Worm (Caenorhabditis elegans) whole organism, dauer: ENCODE measurements around the gene fbxa-64.

ENCODE experiments used
- unc-62 ChIP-seq: sonication (generic microtip); optimal IDR thresholded peaks from 2 replicates; lab custom pipeline; 2017; ENCODE audit warnings: missing biosample characterization, missing genetic modification reagents, missing genetic modification characterization

The fbxa-64 gene

DNA sequence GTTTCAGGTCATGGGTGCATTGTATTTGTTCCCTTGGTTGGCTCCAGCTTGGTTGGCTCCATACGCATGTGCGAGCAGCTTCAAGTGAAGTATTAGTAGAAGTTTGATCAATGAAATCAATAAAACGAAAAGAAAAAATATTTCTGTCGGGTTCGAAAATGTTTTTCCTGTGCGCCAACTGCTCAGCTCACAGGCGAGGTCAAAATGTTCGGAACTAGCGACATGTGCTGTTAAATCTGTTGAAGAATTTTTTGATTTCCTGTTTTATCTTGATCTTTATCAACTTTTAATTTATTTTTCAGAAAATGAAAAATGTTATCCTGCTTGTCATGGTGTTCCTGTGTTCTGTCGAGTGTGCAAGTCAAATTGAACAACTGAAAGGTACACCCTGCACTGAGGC lies 3.6 kb upstream of the fbxa-64 start, which contains the start of gene T28A11.25:
Gene T28A11.25 (plus strand): TSS at position 301 of the 400 bp plus-strand sequence.
- TF ChIP-seq unc-62: no peak

ce11 chrV:3280009-3280408 lies 2.1 kb upstream of the fbxa-64 start, which contains the start of gene T28A11.2:
TSS of gene T28A11.2 (plus strand) at chrV:3280379.
- TF ChIP-seq unc-62: no peak

DNA sequence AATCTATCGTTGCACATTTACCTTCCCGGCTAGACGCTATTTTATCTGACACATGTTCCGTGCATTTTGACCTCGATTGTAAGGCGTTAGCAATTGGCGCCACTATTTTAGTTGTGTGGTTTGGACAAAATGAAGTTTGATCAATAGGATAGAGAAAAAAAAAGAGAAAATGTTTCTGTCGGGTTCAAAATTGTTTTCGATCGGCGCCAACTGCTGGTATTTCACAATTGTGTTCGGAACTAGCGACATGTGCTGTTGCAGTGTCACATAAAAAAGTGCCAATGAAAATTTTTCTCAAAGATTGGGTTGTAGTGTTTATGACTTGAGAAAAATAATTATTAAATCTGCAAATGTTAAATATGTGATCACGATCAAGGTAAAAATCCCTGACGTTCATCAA lies 1.2 kb upstream of the fbxa-64 start:
- no peak for TF ChIP-seq unc-62

DNA sequence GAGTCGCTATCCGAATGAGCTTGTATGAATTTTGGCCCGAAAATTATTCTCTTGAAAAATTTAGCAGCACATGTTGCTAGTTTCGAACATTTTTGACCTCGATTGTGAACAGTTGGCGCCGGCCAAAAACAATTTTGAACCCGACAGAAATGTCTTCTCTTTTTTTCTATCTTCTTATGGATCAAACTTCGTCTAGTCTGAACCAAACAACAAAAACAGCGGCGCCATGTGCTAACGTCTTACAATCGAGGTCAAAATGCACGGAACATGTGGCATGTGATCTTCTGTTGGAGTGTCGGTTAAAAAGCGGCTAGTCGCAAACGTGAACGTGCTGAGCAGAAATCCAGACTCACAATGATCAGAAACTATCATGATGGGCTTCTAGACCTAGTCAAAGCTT lies 1.8 kb downstream of the fbxa-64 start:
- TF ChIP-seq unc-62: no peak

DNA sequence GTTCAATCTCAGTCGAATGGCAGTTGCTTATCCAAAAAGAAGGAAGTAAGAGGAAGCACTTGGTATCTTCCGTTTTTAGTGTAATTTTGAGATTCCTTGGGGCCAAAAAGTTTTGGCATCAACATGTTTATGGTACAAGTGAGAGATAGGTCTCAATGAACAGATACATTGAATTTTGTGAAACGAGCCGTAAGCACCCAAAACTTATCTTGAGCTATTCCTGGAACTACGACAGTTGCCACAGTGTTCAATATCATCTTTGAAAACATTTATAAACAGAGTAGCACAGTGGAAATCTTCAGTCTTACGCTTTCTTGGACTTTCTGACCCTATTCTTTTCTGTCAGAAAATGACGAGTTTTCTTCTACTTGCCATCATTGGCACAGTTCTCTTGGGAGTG lies 2.9 kb downstream of the fbxa-64 start, which contains the start of gene T28A11.3:
Gene T28A11.3 (plus strand): TSS at position 301 of the 400 bp plus-strand sequence.
- no peak for TF ChIP-seq unc-62

DNA sequence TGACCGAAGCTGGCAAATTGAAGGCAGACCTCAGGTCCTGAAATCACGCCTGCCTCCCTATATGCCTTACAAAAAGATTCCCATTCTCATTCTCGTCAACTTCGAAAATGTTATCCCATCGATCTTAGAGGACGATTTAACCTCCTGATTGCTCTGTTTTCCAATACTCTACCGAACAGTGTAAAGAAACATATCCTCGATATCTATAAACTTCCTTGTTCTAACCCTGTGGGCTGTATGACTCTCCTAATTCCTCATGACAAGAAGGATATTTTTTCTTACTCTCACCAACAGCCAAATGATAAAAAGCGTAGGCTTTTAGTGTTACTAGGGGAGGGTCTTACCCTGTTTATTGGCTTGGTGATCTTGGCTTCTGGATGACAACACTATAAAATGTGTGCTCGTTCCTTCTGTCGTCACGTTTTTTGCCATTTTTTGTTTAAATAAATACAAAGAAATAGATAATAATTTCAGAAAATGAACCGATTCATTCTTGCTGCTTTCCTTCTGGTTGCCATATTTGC lies 4.3 kb downstream of the fbxa-64 start, which contains the start of gene T28A11.4:
Gene T28A11.4 (plus strand): TSS at position 474 of the 524 bp plus-strand sequence.
- TF ChIP-seq unc-62: no peak

DNA sequence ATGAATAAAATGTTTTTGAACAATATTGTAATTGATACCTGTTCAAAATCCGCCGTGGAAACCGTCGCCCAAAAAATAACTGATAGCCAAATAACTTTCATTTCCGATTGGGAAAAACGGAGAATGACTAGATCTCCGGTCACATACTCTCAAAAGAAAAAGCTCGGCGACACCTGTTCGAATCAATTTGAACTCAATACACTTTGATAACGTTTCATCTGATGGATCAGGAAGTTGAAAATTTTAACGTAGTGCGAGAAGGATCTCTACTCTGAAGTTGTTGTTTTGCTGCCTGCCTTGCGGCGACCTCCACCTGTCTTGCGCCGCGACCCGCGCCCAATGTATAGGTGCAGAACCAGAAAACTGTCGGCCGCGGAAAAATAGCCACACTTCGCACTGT lies 4.8 kb downstream of the fbxa-64 start, which contains the start of gene T28A11.20:
Gene T28A11.20 (minus strand): TSS at position 101 of the 400 bp plus-strand sequence.
- no peak for TF ChIP-seq unc-62

ce11 chrV:3269407-3269806 lies 8.5 kb downstream of the fbxa-64 start, which contains the start of gene T28A11.19:
TSS of gene T28A11.19 (minus strand) at chrV:3269514.
- TF ChIP-seq unc-62: no peak

ce11 chrV:3267950-3268349 lies 10.0 kb downstream of the fbxa-64 start, which contains the start of gene T28A11.18:
TSS of gene T28A11.18 (minus strand) at chrV:3268050.
- TF ChIP-seq unc-62: no peak

- no peak for TF ChIP-seq unc-62
These were observed 11.8 kb downstream of the fbxa-64 start, which contains the start of gene T28A11.17 for ce11 chrV:3266189-3266588. TSS of gene T28A11.17 (minus strand) at chrV:3266289.

DNA sequence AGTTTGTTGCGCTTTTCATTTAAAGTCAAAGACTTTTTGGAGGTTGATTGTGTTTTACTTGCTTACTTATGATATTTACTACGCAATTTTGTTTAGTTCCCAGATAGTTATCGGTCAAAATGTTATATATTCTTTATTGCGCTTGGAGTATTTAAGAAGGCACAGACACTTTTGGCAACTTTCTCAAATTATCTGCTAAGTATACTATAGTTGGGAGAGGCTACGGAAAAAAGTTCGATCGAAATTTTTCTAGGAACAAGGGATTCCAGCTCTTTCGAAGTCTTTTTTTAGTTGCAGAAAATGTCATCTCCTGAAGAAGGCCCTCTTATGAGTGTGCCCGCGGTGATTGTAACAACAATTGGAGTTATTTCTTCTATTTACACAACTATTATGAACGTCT lies 17.9 kb downstream of the fbxa-64 start, which contains the start of gene srbc-5:
Gene srbc-5 (plus strand): TSS at position 301 of the 400 bp plus-strand sequence.
- no peak for TF ChIP-seq unc-62

DNA sequence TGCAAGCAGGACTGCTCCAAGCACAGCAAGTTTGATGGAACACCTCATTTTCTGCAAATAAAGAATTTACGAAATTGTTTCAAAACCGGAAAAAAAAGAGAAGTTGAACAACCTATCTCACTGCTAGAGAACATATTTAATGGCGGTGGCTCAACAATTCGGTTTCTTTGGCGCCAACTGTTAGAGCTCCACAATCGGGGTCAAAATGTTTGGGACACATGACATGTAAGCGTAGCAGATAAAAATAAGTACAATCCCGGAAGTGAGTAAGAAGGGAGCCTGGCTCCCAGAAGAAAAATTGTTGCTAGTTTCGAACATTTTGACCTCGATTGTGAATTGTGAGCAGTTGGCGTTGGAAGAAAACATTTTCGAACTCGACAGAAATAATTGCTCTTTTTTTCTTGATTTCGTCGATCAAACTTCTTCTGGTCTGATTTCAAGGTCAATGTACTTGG lies 18.8 kb downstream of the fbxa-64 start, which contains the start of gene T28A11.16:
Gene T28A11.16 (minus strand): TSS at position 51 of the 455 bp plus-strand sequence.
- no peak for TF ChIP-seq unc-62

DNA sequence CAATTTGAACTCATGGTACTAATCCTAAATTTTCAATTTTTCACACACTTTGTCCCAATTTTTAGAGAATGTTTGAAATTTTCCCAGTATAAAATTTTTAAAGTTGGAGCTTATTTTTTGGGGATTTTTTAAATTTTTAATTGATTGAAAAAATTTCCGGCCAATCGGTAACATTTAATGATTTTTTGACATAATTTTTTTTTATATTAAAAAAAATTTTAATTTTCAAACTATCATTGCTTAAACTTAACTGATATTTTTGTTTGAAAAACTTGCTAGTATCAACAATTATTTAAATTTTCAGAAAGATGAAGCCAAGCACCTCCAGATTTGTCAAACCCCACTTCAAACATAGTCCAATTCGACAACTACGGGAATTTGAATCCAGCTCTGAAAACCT lies 20.7 kb downstream of the fbxa-64 start, which contains the start of gene T28A11.22:
Gene T28A11.22 (plus strand): TSS at position 301 of the 400 bp plus-strand sequence.
- no peak for TF ChIP-seq unc-62

- TF ChIP-seq unc-62: no peak
These were observed 21.1 kb downstream of the fbxa-64 start for ce11 chrV:3256809-3257208.

ce11 chrV:3256051-3256450 lies 21.9 kb downstream of the fbxa-64 start, which contains the start of gene srt-63:
TSS of gene srt-63 (minus strand) at chrV:3256151.
- no peak for TF ChIP-seq unc-62

ce11 chrV:3250153-3250552 lies 27.8 kb downstream of the fbxa-64 start, which contains the start of gene T28A11.13:
TSS of gene T28A11.13 (minus strand) at chrV:3250253.
- no peak for TF ChIP-seq unc-62

DNA sequence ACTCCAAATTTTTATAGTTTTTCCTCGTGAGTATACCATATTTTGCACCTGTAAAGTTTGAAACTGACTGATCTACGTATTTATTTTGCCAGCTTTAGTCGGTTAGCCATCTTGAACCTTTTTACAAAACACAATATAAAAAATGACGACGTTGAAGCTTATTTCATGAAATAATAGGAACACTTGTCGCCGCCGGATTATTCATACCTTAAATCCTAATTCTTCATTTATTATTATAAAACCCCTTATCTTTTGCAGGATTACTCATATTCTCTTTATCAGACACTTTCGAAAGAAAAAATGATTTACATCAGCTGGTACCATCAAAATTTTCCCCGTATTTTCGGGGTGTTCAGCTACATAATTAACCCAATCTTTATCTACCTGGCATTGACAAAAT lies 30.4 kb downstream of the fbxa-64 start, which contains the start of gene srj-8:
Gene srj-8 (plus strand): TSS at position 301 of the 400 bp plus-strand sequence.
- no peak for TF ChIP-seq unc-62

DNA sequence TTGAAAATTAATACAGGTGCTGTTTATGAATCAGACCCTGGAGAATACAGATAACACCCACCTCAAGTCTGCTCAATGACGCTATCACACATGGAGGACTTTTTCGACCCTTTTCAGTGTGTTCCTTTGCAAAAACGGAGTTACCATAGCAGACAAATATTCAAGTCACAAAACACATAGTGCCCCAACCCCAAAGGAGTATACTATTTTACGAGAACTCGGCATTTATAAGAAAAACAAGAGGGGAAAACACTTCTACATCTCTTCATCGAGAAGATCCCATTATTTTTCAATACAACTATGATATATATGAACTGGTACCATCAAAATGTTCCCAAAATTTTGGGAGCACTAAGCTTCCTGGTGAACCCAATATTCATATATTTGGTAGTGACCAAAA lies 33.2 kb downstream of the fbxa-64 start, which contains the start of gene srj-7:
Gene srj-7 (plus strand): TSS at position 301 of the 400 bp plus-strand sequence.
- TF ChIP-seq unc-62: no peak
